Worm (Caenorhabditis elegans) whole organism, young adult: ENCODE data around the gene F53B3.5.

Experiments used
- B0019.2 ChIP-seq: fragments of 200-800 bp; sonication (Bioruptor generic); conservative IDR thresholded peaks from 2 replicates; pipeline ENCODE4 v1.3.6; 2022; ENCODE audit warnings: missing genetic modification reagents, missing genetic modification characterization, missing compliant biosample characterization
- F37B4.10 ChIP-seq: fragments of 200-800 bp; sonication (Bioruptor generic); IDR thresholded peaks from 2 replicates; pipeline ENCODE4 v1.3.6; 2022; ENCODE audit warnings: missing genetic modification characterization, missing compliant biosample characterization
- F57C9.4 ChIP-seq: sonication (generic microtip); optimal IDR thresholded peaks from 2 replicates; lab custom pipeline; 2017; ENCODE audit warnings: mild to moderate bottlenecking, missing genetic modification characterization, missing compliant biosample characterization
- K11D2.4 ChIP-seq: fragments of 200-800 bp; sonication (Bioruptor generic); IDR thresholded peaks from 2 replicates; pipeline ENCODE4 v1.3.6; 2022; ENCODE audit warnings: missing genetic modification reagents, missing genetic modification characterization, missing compliant biosample characterization
- T26A5.8 ChIP-seq: sonication (generic microtip); optimal IDR thresholded peaks from 2 replicates; lab custom pipeline; 2016; ENCODE audit warnings: missing genetic modification characterization, missing compliant biosample characterization
- Y53G8AR.9 ChIP-seq: fragments of 200-800 bp; sonication (Bioruptor generic); conservative IDR thresholded peaks from 2 replicates; pipeline ENCODE4 v1.3.6; 2022; ENCODE audit warnings: missing genetic modification reagents, missing genetic modification characterization, missing compliant biosample characterization
- Y67H2A.10 ChIP-seq: fragments of 200-800 bp; sonication (Bioruptor generic); conservative IDR thresholded peaks from 2 replicates; pipeline ENCODE4 v1.3.6; 2022; ENCODE audit warnings: missing genetic modification reagents, missing genetic modification characterization, missing compliant biosample characterization
- Y79H2A.3 ChIP-seq: fragments of 200-800 bp; sonication (Bioruptor generic); conservative IDR thresholded peaks from 2 replicates; pipeline ENCODE4 v1.3.6; 2022; ENCODE audit warnings: missing genetic modification reagents, missing genetic modification characterization, missing compliant biosample characterization
- ZK185.1 ChIP-seq: sonication (generic microtip); optimal IDR thresholded peaks from 2 replicates; lab custom pipeline; 2016; ENCODE audit warnings: mild to moderate bottlenecking, missing genetic modification characterization, missing compliant biosample characterization; ENCODE audit not compliant: poor library complexity, severe bottlenecking
- akir-1 ChIP-seq: fragments of 200-800 bp; sonication (Bioruptor generic); optimal IDR thresholded peaks from 2 replicates; lab custom pipeline; 2018; ENCODE audit warnings: mild to moderate bottlenecking, missing genetic modification characterization, moderate library complexity, missing compliant biosample characterization
- aptf-3 ChIP-seq: fragments of 200-800 bp; sonication (Bioruptor generic); IDR thresholded peaks from 2 replicates; pipeline ENCODE4 v1.3.6; 2022; ENCODE audit warnings: missing genetic modification characterization, missing compliant biosample characterization
- atf-7 ChIP-seq: sonication (generic microtip); optimal IDR thresholded peaks from 2 replicates; lab custom pipeline; 2017; ENCODE audit warnings: mild to moderate bottlenecking, missing genetic modification characterization, missing compliant biosample characterization
- attf-5 ChIP-seq: fragments of 200-800 bp; sonication (Bioruptor generic); optimal IDR thresholded peaks from 2 replicates; lab custom pipeline; 2018; ENCODE audit warnings: mild to moderate bottlenecking, missing genetic modification characterization, missing compliant biosample characterization
- attf-6 ChIP-seq: fragments of 200-800 bp; sonication (Bioruptor generic); IDR thresholded peaks from 2 replicates; pipeline ENCODE4 v1.3.6; 2022; ENCODE audit warnings: missing genetic modification reagents, missing genetic modification characterization, missing compliant biosample characterization
- ccch-3 ChIP-seq: fragments of 200-800 bp; sonication (Bioruptor generic); optimal IDR thresholded peaks from 2 replicates; lab custom pipeline; 2018; ENCODE audit warnings: mild to moderate bottlenecking, missing genetic modification characterization, missing compliant biosample characterization
- cebp-1 ChIP-seq, 2 experiments: fragments of 200-800 bp in 1 of 2; sonication (Bioruptor generic) in 1 of 2; sonication (generic microtip) in 1 of 2; IDR thresholded peaks in 1 of 2; optimal IDR thresholded peaks in 1 of 2; 2 replicates each; pipeline versions ENCODE4 v1.3.6 to Lab custom; 2017 to 2022; ENCODE audit warnings: missing compliant biosample characterization in 2 of 2, missing genetic modification characterization in 2 of 2, mild to moderate bottlenecking in 1 of 2, missing genetic modification reagents in 1 of 2, moderate library complexity in 1 of 2
- ceh-100 ChIP-seq: fragments of 200-800 bp; sonication (Bioruptor generic); IDR thresholded peaks from 2 replicates; pipeline ENCODE4 v1.3.6; 2022; ENCODE audit warnings: missing genetic modification reagents, missing genetic modification characterization, missing compliant biosample characterization
- ceh-58 ChIP-seq: fragments of 200-800 bp; sonication (Bioruptor generic); IDR thresholded peaks from 2 replicates; pipeline ENCODE4 v1.3.6; 2022; ENCODE audit warnings: missing genetic modification characterization, missing compliant biosample characterization
- dox-1 ChIP-seq: fragments of 200-800 bp; sonication (Bioruptor generic); IDR thresholded peaks from 2 replicates; pipeline ENCODE4 v1.3.6; 2022; ENCODE audit warnings: missing genetic modification reagents, missing genetic modification characterization, missing compliant biosample characterization
- dpff-1 ChIP-seq: sonication (generic microtip); optimal IDR thresholded peaks from 2 replicates; lab custom pipeline; 2017; ENCODE audit warnings: mild to moderate bottlenecking, missing genetic modification characterization, missing compliant biosample characterization
- efl-1 ChIP-seq: fragments of 150-350 bp; optimal IDR thresholded peaks from 2 replicates; lab custom pipeline; 2014; ENCODE audit warnings: missing biosample characterization, missing genetic modification reagents, missing genetic modification characterization
- him-1 ChIP-seq: sonication (generic microtip); optimal IDR thresholded peaks from 2 replicates; lab custom pipeline; 2016; ENCODE audit warnings: missing genotype, missing genetic modification reagents, missing genetic modification characterization, missing compliant biosample characterization
- hmg-1.2 ChIP-seq: fragments of 200-800 bp; sonication (Bioruptor generic); IDR thresholded peaks from 2 replicates; pipeline ENCODE4 v1.3.6; 2022; ENCODE audit warnings: missing genetic modification reagents, missing genetic modification characterization, missing compliant biosample characterization
- hmg-20 ChIP-seq: fragments of 200-800 bp; sonication (Bioruptor generic); IDR thresholded peaks from 2 replicates; pipeline ENCODE4 v1.3.6; 2022; ENCODE audit warnings: missing genetic modification reagents, missing genetic modification characterization, missing compliant biosample characterization
- let-607 ChIP-seq, 2 experiments: fragments of 200-800 bp in 1 of 2; sonication (Bioruptor generic) in 1 of 2; sonication (generic microtip) in 1 of 2; optimal IDR thresholded peaks; 2 replicates each; lab custom pipeline; 2016 to 2018; ENCODE audit warnings: mild to moderate bottlenecking in 2 of 2, missing compliant biosample characterization in 2 of 2, missing genetic modification characterization in 2 of 2, moderate library complexity in 2 of 2, missing genotype in 1 of 2
- madf-3 ChIP-seq: fragments of 200-800 bp; sonication (Bioruptor generic); IDR thresholded peaks from 2 replicates; pipeline ENCODE4 v1.3.6; 2022; ENCODE audit warnings: missing genetic modification reagents, missing genetic modification characterization, missing compliant biosample characterization
- mes-4 ChIP-seq: sonication (generic microtip); optimal IDR thresholded peaks from 2 replicates; lab custom pipeline; 2016; ENCODE audit warnings: missing genotype, missing genetic modification characterization, missing compliant biosample characterization
- nhr-120 ChIP-seq: fragments of 200-800 bp; sonication (Bioruptor generic); IDR thresholded peaks from 2 replicates; pipeline ENCODE4 v1.3.6; 2022; ENCODE audit warnings: missing genetic modification characterization, missing compliant biosample characterization
- nhr-80 ChIP-seq: sonication (generic microtip); optimal IDR thresholded peaks from 2 replicates; lab custom pipeline; 2016; ENCODE audit warnings: missing genetic modification characterization, missing compliant biosample characterization
- nhr-90 ChIP-seq: sonication (generic microtip); optimal IDR thresholded peaks from 2 replicates; lab custom pipeline; 2016; ENCODE audit warnings: missing genotype, mild to moderate bottlenecking, missing genetic modification characterization, missing compliant biosample characterization
- repo-1 ChIP-seq: sonication (generic microtip); optimal IDR thresholded peaks from 2 replicates; lab custom pipeline; 2017; ENCODE audit warnings: mild to moderate bottlenecking, missing genetic modification characterization, missing compliant biosample characterization
- sdz-38 ChIP-seq: sonication (generic microtip); optimal IDR thresholded peaks from 2 replicates; lab custom pipeline; 2016; ENCODE audit warnings: missing genotype, missing genetic modification characterization, missing compliant biosample characterization
- snpc-1.1 ChIP-seq: sonication (generic microtip); optimal IDR thresholded peaks from 2 replicates; lab custom pipeline; 2017; ENCODE audit warnings: missing genetic modification characterization, mild to moderate bottlenecking, missing compliant biosample characterization, antibody characterized with exemption, moderate library complexity, missing genotype, missing genetic modification reagents; ENCODE audit not compliant: insufficient read depth
- snpc-4 ChIP-seq, 5 experiments: fragments of 150-350 bp in 1 of 5; sonication (generic microtip) in 4 of 5; optimal IDR thresholded peaks; 2 replicates each; lab custom pipeline; 2014 to 2018; ENCODE audit warnings: missing genetic modification characterization in 5 of 5, missing biosample characterization in 3 of 5, antibody characterized with exemption in 2 of 5, mild to moderate bottlenecking in 2 of 5, missing compliant biosample characterization in 2 of 5, missing genotype in 2 of 5, moderate library complexity in 2 of 5, missing genetic modification reagents in 1 of 5
- tbp1 ChIP-seq: fragments of 200-800 bp; sonication (Bioruptor generic); optimal IDR thresholded peaks from 2 replicates; lab custom pipeline; 2018; ENCODE audit warnings: mild to moderate bottlenecking, missing genetic modification characterization, missing compliant biosample characterization
- xnd-1 ChIP-seq: sonication (generic microtip); optimal IDR thresholded peaks from 2 replicates; lab custom pipeline; 2016; ENCODE audit warnings: missing genotype, missing genetic modification reagents, missing genetic modification characterization, missing compliant biosample characterization
- zim-3 ChIP-seq: sonication (generic microtip); optimal IDR thresholded peaks from 2 replicates; lab custom pipeline; 2017; ENCODE audit warnings: mild to moderate bottlenecking, missing genetic modification characterization, moderate library complexity, missing compliant biosample characterization
- ztf-22 ChIP-seq: fragments of 200-800 bp; sonication (Bioruptor generic); optimal IDR thresholded peaks from 2 replicates; lab custom pipeline; 2018; ENCODE audit warnings: mild to moderate bottlenecking, missing genetic modification characterization, moderate library complexity, missing compliant biosample characterization
- ztf-25 ChIP-seq: fragments of 200-800 bp; sonication (Bioruptor generic); IDR thresholded peaks from 2 replicates; pipeline ENCODE4 v1.3.6; 2022; ENCODE audit warnings: missing genetic modification reagents, missing genetic modification characterization, missing compliant biosample characterization

Gene F53B3.5

DNA sequence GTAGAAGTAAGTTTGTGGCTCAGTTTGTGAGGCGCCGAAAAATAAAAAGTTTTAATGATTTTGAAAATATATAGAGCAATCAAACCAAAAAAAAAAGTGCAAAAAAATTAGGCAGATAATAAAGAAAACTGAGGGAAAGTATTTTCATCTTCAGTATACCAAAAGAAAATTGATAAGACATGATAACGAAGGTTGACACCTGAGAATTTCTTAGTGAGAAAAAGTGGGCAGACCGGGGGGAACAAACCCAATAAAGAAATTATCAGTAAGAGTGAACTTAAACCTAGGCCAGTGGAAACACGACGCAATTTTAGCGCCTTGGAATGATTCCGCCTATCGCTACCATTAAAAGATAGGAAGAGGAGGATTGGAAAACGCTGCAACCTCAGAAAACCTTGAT lies 40.8 kb downstream of the F53B3.5 start:
- no peak for TF ChIP-seq mes-4 (tag; lab: Kevin White, UChicago)
- peak; percentile 79 for TF ChIP-seq nhr-80
- TF ChIP-seq nhr-120 (GFP tag; lab: Robert Waterston, UW): no peak
- TF ChIP-seq attf-5 (GFP tag; lab: Kevin White, UChicago): no peak
- TF ChIP-seq efl-1 (GFP tag; lab: Kevin White, UChicago): no peak
- no peak for TF ChIP-seq snpc-4 (GFP tag; optimal IDR thresholded peaks at IDR 0.05; lab: Kevin White, UChicago)
- TF ChIP-seq snpc-4 (tag; optimal IDR thresholded peaks at IDR 0.05; lab: Kevin White, UChicago): no peak
- TF ChIP-seq zim-3: no peak
- TF ChIP-seq tbp1: no peak

ce11 chrX:2837477-2837876 lies 41.9 kb downstream of the F53B3.5 start:
- no peak for TF ChIP-seq ccch-3 (GFP tag; lab: Kevin White, UChicago)
- TF ChIP-seq F57C9.4: no peak
- TF ChIP-seq ceh-100: no peak
- no peak for TF ChIP-seq snpc-1.1 (tag; lab: Kevin White, UChicago)
- peak in 1 of 2 experiments; percentile 69 for TF ChIP-seq let-607 (tag; optimal IDR thresholded peaks at IDR 0.05; lab: Kevin White, UChicago)
- TF ChIP-seq dpff-1 (tag; lab: Kevin White, UChicago): no peak
- TF ChIP-seq aptf-3 (GFP tag; lab: Robert Waterston, UW): no peak
- TF ChIP-seq Y53G8AR.9 (GFP tag; lab: Robert Waterston, UW): no peak
- peak; percentile 3 for TF ChIP-seq nhr-80
- TF ChIP-seq Y67H2A.10 (GFP tag; lab: Robert Waterston, UW): no peak
- no peak for TF ChIP-seq sdz-38 (tag; lab: Kevin White, UChicago)
- peak; percentile 89 for TF ChIP-seq cebp-1 (GFP tag; IDR thresholded peaks at IDR 0.05; lab: Robert Waterston, UW)
- peak; percentile 89 for TF ChIP-seq cebp-1 (tag; optimal IDR thresholded peaks at IDR 0.05; lab: Kevin White, UChicago)

- TF ChIP-seq dox-1 (GFP tag; lab: Robert Waterston, UW) (0 out of 2 replicates have a peak, but pooled peaks have one; percentile 45), hmg-1.2 (no peak), T26A5.8 (no peak), ZK185.1 (tag; lab: Kevin White, UChicago) (peak; percentile 11), mes-4 (tag; lab: Kevin White, UChicago) (no peak), atf-7 (tag; lab: Kevin White, UChicago) (peak; percentile 61), nhr-80 (peak; percentile 78), let-607 (tag; optimal IDR thresholded peaks at IDR 0.05; lab: Kevin White, UChicago) (peak in 1 of 2 experiments; percentile 33)
Observed at ce11 chrX:2836770-2837169, 42.6 kb downstream of the F53B3.5 start.

ce11 chrX:2827702-2828182 lies 51.6 kb downstream of the F53B3.5 start, which contains the start of gene ssr-2:
Gene ssr-2, minus strand, starts transcription at chrX:2827752.
- TF ChIP-seq xnd-1 (tag; lab: Kevin White, UChicago) (no peak), atf-7 (tag; lab: Kevin White, UChicago) (no peak), Y79H2A.3 (GFP tag; lab: Robert Waterston, UW) (no peak), madf-3 (GFP tag; lab: Robert Waterston, UW) (no peak), nhr-90 (tag; lab: Kevin White, UChicago) (no peak), F57C9.4 (no peak), hmg-20 (GFP tag; lab: Robert Waterston, UW) (no peak), him-1 (no peak), ceh-58 (GFP tag; lab: Robert Waterston, UW) (no peak), ztf-25 (GFP tag; lab: Robert Waterston, UW) (no peak), F37B4.10 (no peak), dpff-1 (tag; lab: Kevin White, UChicago) (no peak), ztf-22 (GFP tag; lab: Kevin White, UChicago) (no peak), repo-1 (tag; lab: Kevin White, UChicago) (no peak), let-607 (tag; optimal IDR thresholded peaks at IDR 0.05; lab: Kevin White, UChicago) (no peak), akir-1 (GFP tag; lab: Kevin White, UChicago) (no peak), attf-6 (GFP tag; lab: Robert Waterston, UW) (no peak), B0019.2 (GFP tag; lab: Robert Waterston, UW) (no peak), ccch-3 (GFP tag; lab: Kevin White, UChicago) (no peak), K11D2.4 (GFP tag; lab: Robert Waterston, UW) (no peak)
